Fruit fly (Drosophila melanogaster) whole organism, embryonic: ENCODE results near the gene mRpL27.

Experiments used
- Antp ChIP-seq: fragments of 200-800 bp; sonication (Bioruptor generic); optimal IDR thresholded peaks from 3 replicates; lab custom pipeline; 2016; ENCODE audit warnings: missing biosample characterization, missing genetic modification characterization
- CG10267 ChIP-seq: fragments of 200-800 bp; sonication (Bioruptor generic); optimal IDR thresholded peaks from 2 replicates; lab custom pipeline; 2018; ENCODE audit warnings: missing biosample characterization, mild to moderate bottlenecking, missing genetic modification characterization, moderate library complexity
- CG10366 ChIP-seq: fragments of 200-800 bp; sonication (Bioruptor generic); IDR thresholded peaks from 2 replicates; pipeline ENCODE4 v1.3.6; 2022; ENCODE audit warnings: missing biosample characterization, missing genetic modification characterization
- CG10979 ChIP-seq: fragments of 200-800 bp; sonication (Bioruptor generic); optimal IDR thresholded peaks from 2 replicates; lab custom pipeline; 2018; ENCODE audit warnings: missing biosample characterization, mild to moderate bottlenecking, missing genetic modification characterization, moderate library complexity
- CG11247 ChIP-seq: fragments of 200-800 bp; sonication (Bioruptor generic); IDR thresholded peaks from 2 replicates; pipeline ENCODE4 v1.3.6; 2022; ENCODE audit warnings: missing biosample characterization, missing genetic modification characterization
- CG12299 ChIP-seq: fragments of 200-800 bp; sonication (Bioruptor generic); optimal IDR thresholded peaks from 2 replicates; lab custom pipeline; 2018; ENCODE audit warnings: missing biosample characterization, mild to moderate bottlenecking, missing genetic modification characterization
- CG13624 ChIP-seq: fragments of 200-800 bp; sonication (Bioruptor generic); optimal IDR thresholded peaks from 2 replicates; lab custom pipeline; 2016; ENCODE audit warnings: missing biosample characterization, missing genetic modification characterization
- CG13775 ChIP-seq: fragments of 200-800 bp; sonication (Bioruptor generic); optimal IDR thresholded peaks from 3 replicates; lab custom pipeline; 2017; ENCODE audit warnings: missing biosample characterization, mild to moderate bottlenecking, missing genetic modification characterization
- CG1602 ChIP-seq: fragments of 200-800 bp; sonication (Bioruptor generic); optimal IDR thresholded peaks from 3 replicates; lab custom pipeline; 2016; ENCODE audit warnings: missing biosample characterization, missing genetic modification characterization
- CG1603 ChIP-seq: fragments of 200-800 bp; sonication (Bioruptor generic); optimal IDR thresholded peaks from 2 replicates; lab custom pipeline; 2019; ENCODE audit warnings: missing biosample characterization, mild to moderate bottlenecking, missing genetic modification characterization, moderate library complexity
- CG16813 ChIP-seq: fragments of 200-800 bp; sonication (Bioruptor generic); IDR thresholded peaks from 3 replicates; pipeline ENCODE4 v1.3.6; 2022; ENCODE audit warnings: missing biosample characterization, missing genetic modification characterization; ENCODE audit not compliant: partially characterized antibody
- CG2889 ChIP-seq: fragments of 200-800 bp; sonication (Bioruptor generic); IDR thresholded peaks from 3 replicates; pipeline ENCODE4 v1.3.6; 2022; ENCODE audit warnings: missing biosample characterization, missing genetic modification characterization
- CG30431 ChIP-seq: fragments of 200-800 bp; sonication (Bioruptor generic); optimal IDR thresholded peaks from 2 replicates; lab custom pipeline; 2017; ENCODE audit warnings: missing biosample characterization, missing genetic modification characterization
- CG3726 ChIP-seq: fragments of 200-800 bp; sonication (Bioruptor generic); IDR thresholded peaks from 3 replicates; pipeline ENCODE4, ENCODE4 v1.3.6; 2022; ENCODE audit warnings: missing biosample characterization, missing genetic modification characterization
- CG42726 ChIP-seq: fragments of 200-800 bp; sonication (Bioruptor generic); IDR thresholded peaks from 2 replicates; pipeline ENCODE4 v1.3.6; 2022; ENCODE audit warnings: missing biosample characterization, missing genetic modification characterization; ENCODE audit not compliant: partially characterized antibody
- CG4282 ChIP-seq: fragments of 200-800 bp; sonication (Bioruptor generic); optimal IDR thresholded peaks from 2 replicates; lab custom pipeline; 2016; ENCODE audit warnings: missing biosample characterization, missing genetic modification characterization
- CG6689 ChIP-seq: fragments of 200-800 bp; sonication (Bioruptor generic); IDR thresholded peaks from 2 replicates; pipeline ENCODE4 v1.3.6; 2022; ENCODE audit warnings: missing biosample characterization, missing genetic modification characterization
- CG7271 ChIP-seq: fragments of 200-800 bp; sonication (Bioruptor generic); optimal IDR thresholded peaks from 2 replicates; lab custom pipeline; 2018; ENCODE audit warnings: missing biosample characterization, mild to moderate bottlenecking, missing genetic modification characterization, moderate library complexity
- CG7987 ChIP-seq: fragments of 200-800 bp; sonication (Bioruptor generic); optimal IDR thresholded peaks from 2 replicates; lab custom pipeline; 2018; ENCODE audit warnings: missing biosample characterization, mild to moderate bottlenecking, missing genetic modification characterization, moderate library complexity
- CG8290 ChIP-seq, 3 experiments: fragments of 200-800 bp; sonication (Bioruptor generic); optimal IDR thresholded peaks; 2 replicates each; lab custom pipeline; 2016 to 2019; ENCODE audit warnings: missing biosample characterization in 3 of 3, missing genetic modification characterization in 3 of 3, mild to moderate bottlenecking in 2 of 3, moderate library complexity in 1 of 3
- CG8924 ChIP-seq: fragments of 200-800 bp; optimal IDR thresholded peaks from 3 replicates; lab custom pipeline; 2019; ENCODE audit warnings: missing biosample characterization, mild to moderate bottlenecking, missing genetic modification characterization, moderate library complexity
- Deaf1 ChIP-seq: fragments of 200-800 bp; optimal IDR thresholded peaks from 3 replicates; lab custom pipeline; 2019; ENCODE audit warnings: missing biosample characterization, mild to moderate bottlenecking, missing genetic modification characterization, moderate library complexity
- Hr3 ChIP-seq: fragments of 200-800 bp; sonication (Bioruptor generic); optimal IDR thresholded peaks from 3 replicates; lab custom pipeline; 2016; ENCODE audit warnings: missing biosample characterization, missing genetic modification characterization
- MESR4 ChIP-seq: fragments of 200-800 bp; sonication (Bioruptor generic); optimal IDR thresholded peaks from 2 replicates; lab custom pipeline; 2018; ENCODE audit warnings: missing biosample characterization, mild to moderate bottlenecking, missing genetic modification characterization, moderate library complexity
- Opbp ChIP-seq: fragments of 200-800 bp; sonication (Bioruptor generic); IDR thresholded peaks from 3 replicates; pipeline ENCODE4 v1.3.6; 2022; ENCODE audit warnings: missing biosample characterization, missing genetic modification characterization; ENCODE audit not compliant: partially characterized antibody
- Rx ChIP-seq: fragments of 200-800 bp; sonication (Bioruptor generic); IDR thresholded peaks from 2 replicates; pipeline ENCODE4 v1.3.6; 2022; ENCODE audit warnings: missing biosample characterization, missing genetic modification characterization
- Sin3A ChIP-seq: fragments of >200 bp; optimal IDR thresholded peaks from 2 replicates; lab custom pipeline; 2018
- Spps ChIP-seq: fragments of 200-800 bp; sonication (Bioruptor generic); optimal IDR thresholded peaks from 2 replicates; lab custom pipeline; 2018; ENCODE audit warnings: missing biosample characterization, mild to moderate bottlenecking, missing genetic modification characterization
- ab ChIP-seq: fragments of 200-800 bp; sonication (Bioruptor generic); optimal IDR thresholded peaks from 2 replicates; lab custom pipeline; 2016; ENCODE audit warnings: missing biosample characterization, missing genetic modification characterization
- ato ChIP-seq: fragments of 200-800 bp; sonication (Bioruptor generic); IDR thresholded peaks from 2 replicates; pipeline ENCODE4 v1.3.6; 2022; ENCODE audit warnings: missing biosample characterization, missing genetic modification characterization; ENCODE audit not compliant: partially characterized antibody
- bsh ChIP-seq, 2 experiments: fragments of 200-800 bp; sonication (Bioruptor generic); optimal IDR thresholded peaks; 2 replicates each; lab custom pipeline; 2017 to 2018; ENCODE audit warnings: mild to moderate bottlenecking in 2 of 2, missing biosample characterization in 2 of 2, missing genetic modification characterization in 2 of 2, moderate library complexity in 1 of 2
- cato ChIP-seq: fragments of 200-800 bp; sonication (Bioruptor generic); optimal IDR thresholded peaks from 2 replicates; lab custom pipeline; 2016; ENCODE audit warnings: missing biosample characterization, missing genetic modification characterization, borderline replicate concordance
- eve ChIP-seq, 2 experiments: fragments of >200 bp; optimal IDR thresholded peaks; 2 replicates each; lab custom pipeline; 2017; ENCODE audit warnings: missing biosample characterization in 2 of 2, missing genetic modification characterization in 2 of 2
- ftz-f1 ChIP-seq: fragments of 200-800 bp; sonication (Bioruptor generic); optimal IDR thresholded peaks from 2 replicates; lab custom pipeline; 2016; ENCODE audit warnings: missing biosample characterization, missing genetic modification characterization
- hkb ChIP-seq, 2 experiments: fragments of 200-800 bp in 1 of 2; fragments of >200 bp in 1 of 2; sonication (Bioruptor generic) in 1 of 2; IDR thresholded peaks in 1 of 2; optimal IDR thresholded peaks in 1 of 2; 2 replicates each; pipeline versions ENCODE4 v1.3.6 to Lab custom; 2017 to 2022; ENCODE audit warnings: missing biosample characterization in 1 of 2, missing genetic modification characterization in 1 of 2
- insv ChIP-seq, 2 experiments: fragments of 200-800 bp; sonication (Bioruptor generic); optimal IDR thresholded peaks; 3 replicates each; lab custom pipeline; 2016 to 2018; ENCODE audit warnings: missing biosample characterization in 2 of 2, missing genetic modification characterization in 2 of 2
- mirr ChIP-seq: fragments of 200-800 bp; sonication (Bioruptor generic); optimal IDR thresholded peaks from 3 replicates; lab custom pipeline; 2018; ENCODE audit warnings: missing biosample characterization, mild to moderate bottlenecking, missing genetic modification characterization
- mld ChIP-seq: fragments of 200-800 bp; sonication (Bioruptor generic); IDR thresholded peaks from 3 replicates; pipeline ENCODE4 v1.3.6; 2022; ENCODE audit warnings: missing biosample characterization, missing genetic modification characterization; ENCODE audit not compliant: partially characterized antibody
- nau ChIP-seq: fragments of 200-800 bp; sonication (Bioruptor generic); optimal IDR thresholded peaks from 3 replicates; lab custom pipeline; 2017; ENCODE audit warnings: missing biosample characterization, mild to moderate bottlenecking, missing genetic modification characterization, missing genetic modification reagents
- nerfin-1 ChIP-seq: fragments of 200-800 bp; sonication (Bioruptor generic); optimal IDR thresholded peaks from 3 replicates; lab custom pipeline; 2019; ENCODE audit warnings: missing biosample characterization, mild to moderate bottlenecking, missing genetic modification characterization, moderate library complexity
- nerfin-2 ChIP-seq: fragments of 200-800 bp; sonication (Bioruptor generic); IDR thresholded peaks from 2 replicates; pipeline ENCODE4 v1.3.6; 2022; ENCODE audit warnings: missing biosample characterization, missing genetic modification characterization; ENCODE audit not compliant: partially characterized antibody
- nom ChIP-seq: fragments of 200-800 bp; sonication (Bioruptor generic); optimal IDR thresholded peaks from 2 replicates; lab custom pipeline; 2017; ENCODE audit warnings: missing biosample characterization, missing genetic modification characterization, mild to moderate bottlenecking, moderate library complexity, missing genetic modification reagents
- pan ChIP-seq, 4 experiments: fragments of >200 bp in 3 of 4; fragments of 200-800 bp in 1 of 4; sonication (Bioruptor generic) in 1 of 4; optimal IDR thresholded peaks in 3 of 4; IDR thresholded peaks in 1 of 4; 2 replicates each; pipeline versions ENCODE4 v1.3.6 to Lab custom; 2017 to 2022; ENCODE audit warnings: missing biosample characterization in 2 of 4, missing genetic modification characterization in 2 of 4, mixed read lengths in 1 of 4
- schlank ChIP-seq: fragments of 200-800 bp; sonication (Bioruptor generic); optimal IDR thresholded peaks from 2 replicates; lab custom pipeline; 2018; ENCODE audit warnings: missing biosample characterization, mild to moderate bottlenecking, missing genetic modification characterization
- sd ChIP-seq: fragments of 200-800 bp; sonication (Bioruptor generic); optimal IDR thresholded peaks from 3 replicates; lab custom pipeline; 2018; ENCODE audit warnings: missing biosample characterization, mild to moderate bottlenecking, missing genetic modification characterization, moderate library complexity
- sug ChIP-seq: fragments of 200-800 bp; optimal IDR thresholded peaks from 2 replicates; lab custom pipeline; 2019; ENCODE audit warnings: missing biosample characterization, mild to moderate bottlenecking, missing genetic modification characterization, moderate library complexity
- unc-4 ChIP-seq: fragments of 200-800 bp; sonication (Bioruptor generic); IDR thresholded peaks from 2 replicates; pipeline ENCODE4 v1.3.6; 2022; ENCODE audit warnings: missing biosample characterization, missing genetic modification characterization; ENCODE audit not compliant: partially characterized antibody

The mRpL27 gene

DNA sequence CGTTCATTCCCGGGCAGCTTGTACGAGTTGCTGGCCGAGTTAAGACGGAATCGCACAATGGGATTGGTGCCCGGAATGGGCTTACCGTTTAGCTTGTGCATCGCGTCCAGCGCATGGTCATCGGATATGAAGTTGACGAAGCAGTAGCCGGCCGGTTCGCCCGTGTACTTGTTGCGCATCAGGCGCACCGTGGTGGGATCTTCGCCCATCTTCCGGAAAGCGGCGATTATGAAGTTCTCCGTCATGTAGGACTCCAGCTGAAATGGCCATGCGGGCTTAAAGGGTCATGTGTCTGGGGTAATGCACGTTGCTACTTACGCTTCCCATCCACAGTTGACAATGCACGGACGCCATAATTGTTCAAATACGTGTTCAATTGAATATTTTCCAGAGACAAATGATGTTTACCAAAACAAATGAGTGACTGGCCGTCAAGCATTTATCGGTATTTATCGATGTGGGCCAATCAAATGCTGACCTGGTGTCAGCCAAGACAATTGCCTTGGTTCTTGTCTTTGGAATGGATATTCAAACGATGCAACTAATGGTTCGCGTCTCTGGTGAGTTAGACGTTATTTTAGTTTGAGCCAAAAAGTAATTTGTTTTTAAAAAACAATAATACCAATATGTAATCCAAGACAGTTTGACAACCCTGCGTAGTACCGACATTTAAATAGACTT lies 5.3 kb downstream of the mRpL27 start, which contains the start of the genes Secp43 and ND-B8 (continued):
- peak; percentile 77; the same call in 2 of the 3 replicates for TF ChIP-seq Opbp
- TF ChIP-seq CG13775 (GFP tag; lab: Kevin White, UChicago) = no peak
- TF ChIP-seq CG7271 = no peak
- TF ChIP-seq ato (GFP tag; lab: Robert Waterston, UW) = peak; percentile 77
- no peak for TF ChIP-seq nom (GFP tag; lab: Kevin White, UChicago)
- TF ChIP-seq Rx (GFP tag; lab: Robert Waterston, UW) = no peak
- no peak for TF ChIP-seq bsh (GFP tag; optimal IDR thresholded peaks at IDR 0.05; lab: Kevin White, UChicago)
- no peak for TF ChIP-seq CG6689
- TF ChIP-seq schlank (tag; lab: Kevin White, UChicago) = no peak
- TF ChIP-seq hkb (optimal IDR thresholded peaks at IDR 0.05; lab: Kevin White, UChicago) = no peak
- TF ChIP-seq hkb (GFP tag; IDR thresholded peaks at IDR 0.05; lab: Robert Waterston, UW) = no peak
- TF ChIP-seq MESR4 (GFP tag; lab: Kevin White, UChicago) = peak; percentile 67
- no peak for TF ChIP-seq CG3726 (GFP tag; lab: Robert Waterston, UW)
- peak; percentile 78 for TF ChIP-seq unc-4
- no peak for TF ChIP-seq CG4282
- peak; percentile 56 for TF ChIP-seq CG8290 (GFP tag; optimal IDR thresholded peaks at IDR 0.05; lab: Kevin White, UChicago)
- peak in 1 of 2 experiments; percentile 71 for TF ChIP-seq CG8290 (tag; optimal IDR thresholded peaks at IDR 0.05; lab: Kevin White, UChicago)
- no peak for TF ChIP-seq pan (optimal IDR thresholded peaks at IDR 0.05; lab: Kevin White, UChicago)
- no peak for TF ChIP-seq pan (GFP tag; optimal IDR thresholded peaks at IDR 0.05 in 1 of 2, IDR thresholded peaks at IDR 0.05 in 1 of 2)
- TF ChIP-seq nerfin-1 (tag; lab: Kevin White, UChicago) = peak; percentile 5
- no peak for TF ChIP-seq CG10979 (tag; lab: Kevin White, UChicago)
- no peak for TF ChIP-seq CG11247
- peak; percentile 61 for TF ChIP-seq sug (tag; lab: Kevin White, UChicago)
- TF ChIP-seq CG7987 (GFP tag; lab: Kevin White, UChicago) = no peak
- no peak for TF ChIP-seq CG8924 (tag; lab: Kevin White, UChicago)
- no peak for TF ChIP-seq CG2889
- TF ChIP-seq Deaf1 (tag; lab: Kevin White, UChicago) = no peak
- TF ChIP-seq CG10267 (tag; lab: Kevin White, UChicago) = peak; percentile 54
- TF ChIP-seq nau (GFP tag; lab: Kevin White, UChicago) = no peak
- no peak for TF ChIP-seq cato (GFP tag; lab: Kevin White, UChicago)
- TF ChIP-seq eve (GFP tag; optimal IDR thresholded peaks at IDR 0.05; lab: Kevin White, UChicago) = no peak
- peak; percentile 80 for TF ChIP-seq CG16813 (GFP tag; lab: Robert Waterston, UW)
- no peak for TF ChIP-seq Antp
- TF ChIP-seq Spps = no peak
- peak; percentile 64 for TF ChIP-seq Sin3A (lab: Kevin White, UChicago)
- TF ChIP-seq nerfin-2 = peak; percentile 82
- TF ChIP-seq CG30431 (GFP tag; lab: Kevin White, UChicago) = no peak
- TF ChIP-seq Hr3 = no peak
- TF ChIP-seq sd (tag; lab: Kevin White, UChicago) = peak; percentile 44
- TF ChIP-seq CG13624 (GFP tag; lab: Kevin White, UChicago) = peak; percentile 29
- no peak for TF ChIP-seq CG1602 (GFP tag; lab: Kevin White, UChicago)
- no peak for TF ChIP-seq CG12299 (tag; lab: Kevin White, UChicago)
- TF ChIP-seq CG1603 (tag; lab: Kevin White, UChicago) = peak; percentile 94
- TF ChIP-seq mirr = peak; percentile 17
- peak; percentile 83 for TF ChIP-seq CG42726 (GFP tag; lab: Robert Waterston, UW)
- peak in 1 of 2 experiments; percentile 18 for TF ChIP-seq insv (GFP tag; optimal IDR thresholded peaks at IDR 0.05; lab: Kevin White, UChicago)
- no peak for TF ChIP-seq CG10366 (GFP tag; lab: Robert Waterston, UW)
- no peak for TF ChIP-seq ab (GFP tag; lab: Kevin White, UChicago)
- peak; percentile 73; the same call in 2 of the 3 replicates for TF ChIP-seq mld (GFP tag; lab: Robert Waterston, UW)
- peak; percentile 26 for TF ChIP-seq ftz-f1 (GFP tag; lab: Kevin White, UChicago)
